Fruit fly (Drosophila melanogaster): ENCODE data around the gene TotE.

TotE gene

DNA sequence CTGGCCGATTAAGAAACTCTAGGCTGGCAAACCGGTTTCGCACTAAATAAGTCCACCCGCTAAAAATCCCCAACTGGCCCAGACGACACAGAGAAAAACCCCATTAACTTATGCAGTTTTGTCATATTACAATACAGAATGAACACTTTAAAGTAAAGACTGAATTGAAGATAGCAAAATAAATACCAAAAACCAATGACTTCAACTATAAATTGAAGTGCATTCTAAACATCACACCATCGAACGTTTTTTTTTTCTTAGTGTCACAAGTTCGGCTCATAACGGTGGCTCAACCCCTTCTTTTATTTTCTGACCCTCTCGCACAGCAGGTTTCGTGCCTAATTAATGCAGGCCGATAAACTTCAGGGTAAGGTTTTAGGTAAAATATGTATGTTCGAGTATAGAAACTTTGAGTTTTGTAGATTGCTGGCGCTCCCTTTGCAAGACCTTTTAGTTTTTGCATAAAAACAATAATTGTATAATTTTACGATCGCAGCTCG is 28.1 kb upstream of the TotE start (continued):
- TF ChIP-seq inv (GFP tag; IDR thresholded peaks at IDR 0.05; ENCODE audit: partially characterized antibody), result no peak
- TF ChIP-seq CG18619 (GFP tag; optimal IDR thresholded peaks at IDR 0.05), result peak; percentile 79
- peak; percentile 71 for TF ChIP-seq Six4 (GFP tag; optimal IDR thresholded peaks at IDR 0.05)
- peak; percentile 84 for TF ChIP-seq C15 (GFP tag; IDR thresholded peaks at IDR 0.05)
- peak; percentile 82 for TF ChIP-seq grau (tag; optimal IDR thresholded peaks at IDR 0.05)
- peak; percentile 78 for TF ChIP-seq tup (GFP tag; optimal IDR thresholded peaks at IDR 0.05)
- peak; percentile 64 for TF ChIP-seq CG16815 (GFP tag; optimal IDR thresholded peaks at IDR 0.05)
- TF ChIP-seq CG10366 (GFP tag; IDR thresholded peaks at IDR 0.05), result peak; percentile 90
- peak; percentile 87 for TF ChIP-seq Atf-2 (GFP tag; optimal IDR thresholded peaks at IDR 0.05)
- peak; percentile 57 for TF ChIP-seq CG3065 (GFP tag; optimal IDR thresholded peaks at IDR 0.05)
- TF ChIP-seq CG17802 (tag; optimal IDR thresholded peaks at IDR 0.05), result peak; percentile 16
- TF ChIP-seq Dip3 (GFP tag; optimal IDR thresholded peaks at IDR 0.05), result peak; percentile 85
- peak; percentile 85 for TF ChIP-seq Med (GFP tag)
- TF ChIP-seq MTF-1 (GFP tag; optimal IDR thresholded peaks at IDR 0.05; ENCODE audit: borderline replicate concordance), result peak; percentile 7
- TF ChIP-seq CG13123 (GFP tag; optimal IDR thresholded peaks at IDR 0.05), result peak; percentile 69
- TF ChIP-seq BEAF-32 (GFP tag; optimal IDR thresholded peaks at IDR 0.05), result no peak
- no peak for TF ChIP-seq Sry-δ (GFP tag; optimal IDR thresholded peaks at IDR 0.05)
- TF ChIP-seq nerfin-2 (GFP tag; IDR thresholded peaks at IDR 0.05; ENCODE audit: partially characterized antibody), result no peak
- no peak for TF ChIP-seq bigmax (GFP tag; optimal IDR thresholded peaks at IDR 0.05)
- TF ChIP-seq amos (GFP tag; IDR thresholded peaks at IDR 0.05; ENCODE audit: partially characterized antibody), result no peak
- peak; percentile 32 for TF ChIP-seq Abd-B (GFP tag; optimal IDR thresholded peaks at IDR 0.05)
- TF ChIP-seq Bgb (GFP tag; IDR thresholded peaks at IDR 0.05; ENCODE audit: partially characterized antibody), result no peak
- no peak for TF ChIP-seq unc-4 (GFP tag; IDR thresholded peaks at IDR 0.05; ENCODE audit: partially characterized antibody)
- peak; percentile 25 for TF ChIP-seq TFAM (GFP tag; optimal IDR thresholded peaks at IDR 0.05)
- no peak for TF ChIP-seq Stat92E (GFP tag; optimal IDR thresholded peaks at IDR 0.05)
- peak; percentile 70 for TF ChIP-seq E2f2 (GFP tag; IDR thresholded peaks at IDR 0.05)
- peak; percentile 77 for TF ChIP-seq CG18764 (GFP tag; optimal IDR thresholded peaks at IDR 0.05)
- peak; percentile 84 for TF ChIP-seq HmgZ (tag; optimal IDR thresholded peaks at IDR 0.05)
- peak; percentile 88 for TF ChIP-seq gsb (GFP tag; IDR thresholded peaks at IDR 0.05)
- TF ChIP-seq tio (GFP tag; optimal IDR thresholded peaks at IDR 0.05), result peak; percentile 69
- no peak for TF ChIP-seq Sry-β (GFP tag; optimal IDR thresholded peaks at IDR 0.05)
- peak; percentile 27 for TF ChIP-seq slou (GFP tag; optimal IDR thresholded peaks at IDR 0.05)
- no peak for TF ChIP-seq Tbp (GFP tag; optimal IDR thresholded peaks at IDR 0.05)
- TF ChIP-seq CG9797 (GFP tag; optimal IDR thresholded peaks at IDR 0.05), result no peak
- peak; percentile 92 for TF ChIP-seq E2f1 (GFP tag; IDR thresholded peaks at IDR 0.05)
- TF ChIP-seq h (optimal IDR thresholded peaks at IDR 0.05), result no peak
- TF ChIP-seq MESR4 (GFP tag; optimal IDR thresholded peaks at IDR 0.05), result no peak
- peak; percentile 82 for TF ChIP-seq chm (GFP tag; IDR thresholded peaks at IDR 0.05)
- no peak for TF ChIP-seq CG15479 (GFP tag; optimal IDR thresholded peaks at IDR 0.05)
- peak; percentile 77 for TF ChIP-seq NC2β (GFP tag; optimal IDR thresholded peaks at IDR 0.05)
- TF ChIP-seq ase (GFP tag; IDR thresholded peaks at IDR 0.05), result peak; percentile 84
- TF ChIP-seq Kr (GFP tag; optimal IDR thresholded peaks at IDR 0.05), result no peak
- peak; percentile 73 for TF ChIP-seq Atf3 (GFP tag; optimal IDR thresholded peaks at IDR 0.05)
- TF ChIP-seq NC2α (GFP tag; optimal IDR thresholded peaks at IDR 0.05), result peak; percentile 67
- peak; percentile 87 for TF ChIP-seq pho (GFP tag; optimal IDR thresholded peaks at IDR 0.05)
- no peak for TF ChIP-seq cg (GFP tag; optimal IDR thresholded peaks at IDR 0.05)
- peak; percentile 41 for TF ChIP-seq CG15696 (tag; optimal IDR thresholded peaks at IDR 0.05)
- peak; percentile 84 to 86 for TF ChIP-seq Hr51 (GFP tag; optimal IDR thresholded peaks at IDR 0.05)
- peak; percentile 88 for TF ChIP-seq CG31224 (GFP tag; IDR thresholded peaks at IDR 0.05)
- peak; percentile 82 for TF ChIP-seq CG17359 (tag; optimal IDR thresholded peaks at IDR 0.05)

All from whole organism, embryonic.